Worm (Caenorhabditis elegans) whole organism, L1 larva: ENCODE measurements around the gene R105.1.

Experiments
- Y116A8C.19 ChIP-seq: sonication (generic microtip); optimal IDR thresholded peaks from 2 replicates; lab custom pipeline; 2016; ENCODE audit warnings: missing compliant biosample characterization, missing genetic modification characterization, borderline replicate concordance
- aly-2 ChIP-seq: fragments of 150-350 bp; optimal IDR thresholded peaks from 2 replicates; lab custom pipeline; 2014; ENCODE audit warnings: missing biosample characterization, missing genetic modification characterization
- fkh-10 ChIP-seq: sonication (generic microtip); optimal IDR thresholded peaks from 2 replicates; lab custom pipeline; 2017; ENCODE audit warnings: missing biosample characterization, missing genetic modification reagents, missing genetic modification characterization
- lin-39 ChIP-seq: fragments of 150-350 bp; optimal IDR thresholded peaks from 2 replicates; lab custom pipeline; 2014; ENCODE audit warnings: missing biosample characterization, missing genetic modification reagents, missing genetic modification characterization
- nhr-237 ChIP-seq: fragments of 150-350 bp; optimal IDR thresholded peaks from 2 replicates; lab custom pipeline; 2014; ENCODE audit warnings: missing biosample characterization, missing genetic modification characterization
- nhr-28 ChIP-seq: fragments of 150-350 bp; optimal IDR thresholded peaks from 2 replicates; lab custom pipeline; 2014; ENCODE audit warnings: missing biosample characterization, missing genetic modification characterization
- nhr-85 ChIP-seq: sonication (generic microtip); peaks from one replicate; lab custom pipeline; 2016; ENCODE audit warnings: missing genetic modification characterization, inconsistent platforms, missing compliant biosample characterization
- snpc-4 ChIP-seq: fragments of 150-350 bp; optimal IDR thresholded peaks from 2 replicates; lab custom pipeline; 2014; ENCODE audit warnings: missing biosample characterization, missing genetic modification characterization
- unc-62 ChIP-seq: fragments of 150-350 bp; optimal IDR thresholded peaks from 2 replicates; lab custom pipeline; 2014; ENCODE audit warnings: missing biosample characterization, missing genetic modification reagents, missing genetic modification characterization

- TF ChIP-seq fkh-10 (GFP tag; lab: Kevin White, UChicago) = no peak
- TF ChIP-seq Y116A8C.19 (tag; lab: Kevin White, UChicago) = no peak
- no peak for TF ChIP-seq aly-2 (tag; lab: Kevin White, UChicago)
- TF ChIP-seq unc-62 (GFP tag; lab: Kevin White, UChicago) = no peak
- TF ChIP-seq lin-39 (tag; lab: Kevin White, UChicago) = no peak
- TF ChIP-seq snpc-4 = no peak
- no peak for TF ChIP-seq nhr-85 (tag; lab: Kevin White, UChicago)
- TF ChIP-seq nhr-28 (tag; lab: Kevin White, UChicago) = no peak
- no peak for TF ChIP-seq nhr-237 (tag; lab: Kevin White, UChicago)
Observed at ce11 chrIV:4652365-4652844, 18.9 kb downstream of the R105.1 start, which contains the start of gene F29B9.5.
